Worm (Caenorhabditis elegans) whole organism, L4 larva: Measurements from ENCODE around the gene C31E10.5.

ENCODE experiments used
- D1046.2 ChIP-seq: fragments of 200-800 bp; sonication (Bioruptor generic); IDR thresholded peaks from 2 replicates; pipeline ENCODE4 v1.3.6; 2022; ENCODE audit warnings: missing genetic modification characterization, missing compliant biosample characterization
- F26F4.8 ChIP-seq: fragments of 200-800 bp; sonication (Bioruptor generic); conservative IDR thresholded peaks from 2 replicates; pipeline ENCODE4 v1.3.6; 2022; ENCODE audit warnings: missing genetic modification characterization, missing compliant biosample characterization
- F37D6.2 ChIP-seq: sonication (generic microtip); optimal IDR thresholded peaks from 2 replicates; lab custom pipeline; 2016; ENCODE audit warnings: mild to moderate bottlenecking, missing genetic modification characterization, missing compliant biosample characterization
- F49E8.2 ChIP-seq: sonication (generic microtip); optimal IDR thresholded peaks from 2 replicates; lab custom pipeline; 2016; ENCODE audit warnings: missing compliant biosample characterization, mild to moderate bottlenecking, missing genetic modification characterization, borderline replicate concordance
- R02D3.7 ChIP-seq: fragments of 150-350 bp; sonication (generic microtip); optimal IDR thresholded peaks from 3 replicates; lab custom pipeline; 2014; ENCODE audit warnings: missing biosample characterization, missing genetic modification characterization
- T26A8.4 ChIP-seq: fragments of 200-800 bp; sonication (Bioruptor generic); IDR thresholded peaks from 2 replicates; pipeline ENCODE4 v1.3.6; 2022; ENCODE audit warnings: missing genetic modification characterization, missing compliant biosample characterization
- Y105C5A.15 ChIP-seq: fragments of 200-800 bp; sonication (Bioruptor generic); IDR thresholded peaks from 2 replicates; pipeline ENCODE4 v1.3.6; 2022; ENCODE audit warnings: missing genetic modification characterization, missing compliant biosample characterization
- ZK546.5 ChIP-seq, 2 experiments: sonication (generic microtip); optimal IDR thresholded peaks; 2 replicates each; lab custom pipeline; 2017; ENCODE audit warnings: missing biosample characterization in 2 of 2, missing genetic modification characterization in 2 of 2
- aly-2 ChIP-seq: sonication (generic microtip); optimal IDR thresholded peaks from 2 replicates; lab custom pipeline; 2018; ENCODE audit warnings: missing biosample characterization, missing genetic modification characterization
- attf-4 ChIP-seq: sonication (generic microtip); optimal IDR thresholded peaks from 3 replicates; lab custom pipeline; 2017; ENCODE audit warnings: missing biosample characterization, missing genetic modification characterization
- ceh-20 ChIP-seq: fragments of 200-800 bp; sonication (Bioruptor generic); IDR thresholded peaks from 2 replicates; pipeline ENCODE4 v1.3.6; 2022; ENCODE audit warnings: missing genetic modification reagents, missing genetic modification characterization, missing compliant biosample characterization
- ceh-28 ChIP-seq: fragments of 150-350 bp; optimal IDR thresholded peaks from 2 replicates; lab custom pipeline; 2014; ENCODE audit warnings: missing biosample characterization, missing genetic modification reagents, missing genetic modification characterization
- ceh-32 ChIP-seq: sonication (generic microtip); optimal IDR thresholded peaks from 2 replicates; lab custom pipeline; 2016; ENCODE audit warnings: mild to moderate bottlenecking, missing genetic modification characterization, missing compliant biosample characterization; ENCODE audit not compliant: poor library complexity
- ctbp-1 ChIP-seq: fragments of 200-800 bp; sonication (Bioruptor generic); IDR thresholded peaks from 2 replicates; pipeline ENCODE4 v1.3.6; 2022; ENCODE audit warnings: missing genetic modification reagents, missing genetic modification characterization, missing compliant biosample characterization
- daf-16 ChIP-seq, 3 experiments: sonication (generic microtip); optimal IDR thresholded peaks; 2 replicates each; lab custom pipeline; 2016 to 2017; ENCODE audit warnings: missing genetic modification characterization in 3 of 3, missing genetic modification reagents in 3 of 3, mild to moderate bottlenecking in 2 of 3, missing compliant biosample characterization in 2 of 3, missing biosample characterization in 1 of 3, moderate library complexity in 1 of 3
- dmd-8 ChIP-seq: fragments of 200-800 bp; sonication (Bioruptor generic); IDR thresholded peaks from 2 replicates; pipeline ENCODE4 v1.3.6; 2022; ENCODE audit warnings: missing genetic modification characterization, missing compliant biosample characterization
- dpl-1 ChIP-seq: fragments of 150-350 bp; optimal IDR thresholded peaks from 2 replicates; lab custom pipeline; 2014; ENCODE audit warnings: missing biosample characterization, missing genetic modification reagents, missing genetic modification characterization
- dve-1 ChIP-seq: sonication (generic microtip); optimal IDR thresholded peaks from 2 replicates; lab custom pipeline; 2017; ENCODE audit warnings: antibody characterized with exemption, mild to moderate bottlenecking, missing genetic modification characterization, missing compliant biosample characterization; ENCODE audit not compliant: insufficient read depth
- egl-27 ChIP-seq: sonication (generic microtip); optimal IDR thresholded peaks from 3 replicates; lab custom pipeline; 2017; ENCODE audit warnings: missing biosample characterization, missing genetic modification reagents, missing genetic modification characterization
- egl-43 ChIP-seq: fragments of 200-800 bp; sonication (Bioruptor generic); IDR thresholded peaks from 2 replicates; pipeline ENCODE4 v1.3.6; 2022; ENCODE audit warnings: missing genetic modification reagents, missing genetic modification characterization, missing compliant biosample characterization
- fos-1 ChIP-seq: fragments of 150-350 bp; optimal IDR thresholded peaks from 2 replicates; lab custom pipeline; 2014; ENCODE audit warnings: missing biosample characterization, missing genetic modification characterization
- hlh-11 ChIP-seq: fragments of 200-800 bp; sonication (Bioruptor generic); optimal IDR thresholded peaks from 2 replicates; lab custom pipeline; 2018; ENCODE audit warnings: mild to moderate bottlenecking, missing genetic modification characterization, missing compliant biosample characterization
- hmg-1.1 ChIP-seq: fragments of 200-800 bp; sonication (Bioruptor generic); IDR thresholded peaks from 2 replicates; pipeline ENCODE4 v1.3.6; 2022; ENCODE audit warnings: missing genetic modification reagents, missing genetic modification characterization, missing compliant biosample characterization
- lin-15B ChIP-seq: fragments of 150-350 bp; sonication (generic microtip); optimal IDR thresholded peaks from 3 replicates; lab custom pipeline; 2014; ENCODE audit warnings: missing biosample characterization, missing genetic modification characterization
- lin-38 ChIP-seq: fragments of 200-800 bp; sonication (Bioruptor generic); IDR thresholded peaks from 2 replicates; pipeline ENCODE4 v1.3.6; 2022; ENCODE audit warnings: missing genetic modification reagents, missing genetic modification characterization, missing compliant biosample characterization
- lin-39 ChIP-seq: fragments of 150-350 bp; optimal IDR thresholded peaks from 2 replicates; lab custom pipeline; 2014; ENCODE audit warnings: missing biosample characterization, missing genetic modification reagents, missing genetic modification characterization
- lsy-2 ChIP-seq, 2 experiments: fragments of 150-350 bp in 1 of 2; sonication (generic microtip) in 1 of 2; optimal IDR thresholded peaks; 2 replicates each; lab custom pipeline; 2014 to 2017; ENCODE audit warnings: missing biosample characterization in 2 of 2, missing genetic modification characterization in 2 of 2
- madf-9 ChIP-seq: fragments of 200-800 bp; sonication (Bioruptor generic); conservative IDR thresholded peaks from 2 replicates; pipeline ENCODE4 v1.3.6; 2022; ENCODE audit warnings: missing genetic modification reagents, missing genetic modification characterization, missing compliant biosample characterization
- mdt-29 ChIP-seq: fragments of 200-800 bp; sonication (Bioruptor generic); IDR thresholded peaks from 2 replicates; pipeline ENCODE4 v1.3.6; 2022; ENCODE audit warnings: missing genetic modification reagents, missing genetic modification characterization, missing compliant biosample characterization
- mxl-3 ChIP-seq: fragments of 200-800 bp; sonication (Bioruptor generic); optimal IDR thresholded peaks from 2 replicates; lab custom pipeline; 2018; ENCODE audit warnings: mild to moderate bottlenecking, missing genetic modification characterization, missing compliant biosample characterization
- nhr-111 ChIP-seq: fragments of 200-800 bp; sonication (Bioruptor generic); optimal IDR thresholded peaks from 2 replicates; lab custom pipeline; 2018; ENCODE audit warnings: mild to moderate bottlenecking, missing genetic modification characterization, missing compliant biosample characterization
- nhr-237 ChIP-seq: sonication (generic microtip); optimal IDR thresholded peaks from 2 replicates; lab custom pipeline; 2017; ENCODE audit warnings: missing biosample characterization, missing genetic modification characterization
- nhr-25 ChIP-seq: sonication (generic microtip); optimal IDR thresholded peaks from 2 replicates; lab custom pipeline; 2017; ENCODE audit warnings: missing genetic modification characterization, mild to moderate bottlenecking, missing compliant biosample characterization, antibody characterized with exemption, moderate library complexity, borderline replicate concordance; ENCODE audit not compliant: insufficient read depth
- nhr-41 ChIP-seq: fragments of 200-800 bp; sonication (Bioruptor generic); IDR thresholded peaks from 2 replicates; pipeline ENCODE4 v1.3.6; 2022; ENCODE audit warnings: missing genetic modification reagents, missing genetic modification characterization, missing compliant biosample characterization
- nhr-42 ChIP-seq: fragments of 200-800 bp; sonication (Bioruptor generic); IDR thresholded peaks from 2 replicates; pipeline ENCODE4 v1.3.6; 2022; ENCODE audit warnings: missing genetic modification characterization, missing compliant biosample characterization
- pha-4 ChIP-seq, 2 experiments: fragments of 150-350 bp in 1 of 2; fragments of 200-800 bp in 1 of 2; sonication (Bioruptor generic) in 1 of 2; IDR thresholded peaks in 1 of 2; optimal IDR thresholded peaks in 1 of 2; 2 replicates each; pipeline versions ENCODE4 v1.3.6 to Lab custom; 2014 to 2022; ENCODE audit warnings: missing genetic modification characterization in 2 of 2, missing genetic modification reagents in 2 of 2, missing biosample characterization in 1 of 2, missing compliant biosample characterization in 1 of 2
- pqm-1 ChIP-seq: sonication (generic microtip); optimal IDR thresholded peaks from 2 replicates; lab custom pipeline; 2017; ENCODE audit warnings: missing biosample characterization, missing genetic modification characterization
- rbr-2 ChIP-seq: sonication (generic microtip); optimal IDR thresholded peaks from 2 replicates; lab custom pipeline; 2016; ENCODE audit warnings: missing genotype, missing genetic modification characterization, missing compliant biosample characterization
- saeg-2 ChIP-seq: fragments of 200-800 bp; sonication (Bioruptor generic); IDR thresholded peaks from 2 replicates; pipeline ENCODE4 v1.3.6; 2022; ENCODE audit warnings: missing genetic modification reagents, missing genetic modification characterization, missing compliant biosample characterization
- set-16 ChIP-seq: fragments of 200-800 bp; sonication (Bioruptor generic); IDR thresholded peaks from 2 replicates; pipeline ENCODE4 v1.3.6; 2022; ENCODE audit warnings: missing genetic modification reagents, missing genetic modification characterization, missing compliant biosample characterization
- skn-1 ChIP-seq: fragments of 150-350 bp; optimal IDR thresholded peaks from 2 replicates; lab custom pipeline; 2014; ENCODE audit warnings: missing biosample characterization, missing genetic modification characterization
- snpc-4 ChIP-seq: fragments of 150-350 bp; optimal IDR thresholded peaks from 2 replicates; lab custom pipeline; 2014; ENCODE audit warnings: missing biosample characterization, missing genetic modification characterization
- tag-97 ChIP-seq: fragments of 200-800 bp; sonication (Bioruptor generic); IDR thresholded peaks from 2 replicates; pipeline ENCODE4 v1.3.6; 2022; ENCODE audit warnings: missing genetic modification characterization, missing compliant biosample characterization
- tra-1 ChIP-seq: fragments of 200-800 bp; sonication (Bioruptor generic); IDR thresholded peaks from 2 replicates; pipeline ENCODE4 v1.3.6; 2022; ENCODE audit warnings: missing genetic modification reagents, missing genetic modification characterization, missing compliant biosample characterization
- unc-130 ChIP-seq: sonication (generic microtip); optimal IDR thresholded peaks from 2 replicates; lab custom pipeline; 2016; ENCODE audit warnings: missing genetic modification reagents, missing genetic modification characterization, missing compliant biosample characterization
- unc-62 ChIP-seq, 3 experiments: fragments of 150-350 bp in 1 of 3; sonication (generic microtip); optimal IDR thresholded peaks in 2 of 3; peaks in 1 of 3; 1 replicate in 1 of 3; 2 replicates in 2 of 3; lab custom pipeline; 2014 to 2017; ENCODE audit warnings: missing biosample characterization in 3 of 3, missing genetic modification characterization in 3 of 3, missing genetic modification reagents in 3 of 3, missing genotype in 1 of 3
- zfp-3 ChIP-seq: fragments of 200-800 bp; sonication (Bioruptor generic); conservative IDR thresholded peaks from 2 replicates; pipeline ENCODE4 v1.3.6; 2022; ENCODE audit warnings: missing genetic modification reagents, missing genetic modification characterization, missing compliant biosample characterization
- zip-2 ChIP-seq: fragments of 150-350 bp; optimal IDR thresholded peaks from 2 replicates; lab custom pipeline; 2014; ENCODE audit warnings: missing biosample characterization, missing genetic modification characterization
- ztf-7 ChIP-seq: fragments of 150-350 bp; optimal IDR thresholded peaks from 2 replicates; lab custom pipeline; 2014; ENCODE audit warnings: missing biosample characterization, missing genetic modification characterization

C31E10.5 gene

DNA sequence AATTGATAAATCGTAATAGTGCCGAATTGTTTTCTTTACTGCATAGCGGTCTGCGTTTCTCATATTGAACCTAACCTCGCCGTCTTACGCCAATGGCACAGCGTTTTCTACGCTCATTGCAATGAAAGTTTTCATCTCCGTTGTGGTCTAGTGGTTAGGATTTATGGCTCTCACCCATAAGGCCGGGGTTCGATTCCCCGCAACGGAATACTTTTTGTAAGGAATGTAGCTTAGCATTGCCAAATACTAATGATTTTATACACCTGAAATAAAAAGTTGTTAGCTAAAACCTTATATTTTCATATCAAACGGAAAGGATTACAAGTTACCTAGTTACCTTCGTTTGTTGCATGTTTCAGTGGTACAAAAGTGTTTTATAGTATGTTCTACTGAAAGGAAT is 20.2 kb upstream of the C31E10.5 start (continued):
- TF ChIP-seq zip-2, result peak; percentile 27
- peak; percentile 84 for TF ChIP-seq ceh-20 (GFP tag; lab: Robert Waterston, UW)
- no peak for TF ChIP-seq nhr-237 (tag; lab: Kevin White, UChicago)
- peak; percentile 96 for TF ChIP-seq hmg-1.1
- peak; percentile 62 for TF ChIP-seq F37D6.2 (tag; lab: Kevin White, UChicago)
- peak; percentile 69 for TF ChIP-seq tra-1 (GFP tag; lab: Robert Waterston, UW)
- no peak for TF ChIP-seq snpc-4
- TF ChIP-seq unc-62 (GFP tag; optimal IDR thresholded peaks at IDR 0.05 in 1 of 2; lab: Kevin White, UChicago), result peak in 1 of 2 experiments; percentile 92
- no peak for TF ChIP-seq unc-62 (tag; optimal IDR thresholded peaks at IDR 0.05; lab: Kevin White, UChicago)
- peak; percentile 72 for TF ChIP-seq rbr-2 (tag; lab: Kevin White, UChicago)
- TF ChIP-seq zfp-3 (GFP tag; lab: Robert Waterston, UW), result peak; percentile 71
- TF ChIP-seq egl-43 (GFP tag; lab: Robert Waterston, UW), result peak; percentile 91
- TF ChIP-seq Y105C5A.15 (GFP tag; lab: Robert Waterston, UW), result peak; percentile 82
- peak; percentile 70 for TF ChIP-seq unc-130 (GFP tag; lab: Kevin White, UChicago)
- TF ChIP-seq nhr-41, result peak; percentile 84; the same call in 1 of the 2 replicates
- TF ChIP-seq lin-38 (GFP tag; lab: Robert Waterston, UW), result peak; percentile 77
- TF ChIP-seq ctbp-1, result peak; percentile 90
- peak; percentile 85 for TF ChIP-seq D1046.2
- TF ChIP-seq nhr-42 (GFP tag; lab: Robert Waterston, UW), result peak; percentile 73
- TF ChIP-seq saeg-2, result no peak
- peak; percentile 77 for TF ChIP-seq dve-1 (tag; lab: Kevin White, UChicago)
- no peak for TF ChIP-seq R02D3.7 (tag; lab: Kevin White, UChicago)
- peak; percentile 91 for TF ChIP-seq dmd-8 (GFP tag; lab: Robert Waterston, UW)
- TF ChIP-seq mdt-29 (GFP tag; lab: Robert Waterston, UW), result peak; percentile 65
- TF ChIP-seq T26A8.4, result peak; percentile 83
- no peak for TF ChIP-seq F26F4.8 (GFP tag; lab: Robert Waterston, UW)
- TF ChIP-seq lin-15B, result no peak
- TF ChIP-seq pqm-1 (tag; lab: Kevin White, UChicago), result no peak
- peak; percentile 41 for TF ChIP-seq mxl-3 (GFP tag; lab: Kevin White, UChicago)
- no peak for TF ChIP-seq ZK546.5 (tag; optimal IDR thresholded peaks at IDR 0.05; lab: Kevin White, UChicago)
- no peak for TF ChIP-seq ceh-28
- TF ChIP-seq F49E8.2 (tag; lab: Kevin White, UChicago), result peak; percentile 54
- no peak for TF ChIP-seq skn-1 (tag; lab: Kevin White, UChicago)
- peak; percentile 63 for TF ChIP-seq hlh-11
- TF ChIP-seq attf-4 (tag; lab: Kevin White, UChicago), result no peak
- peak; percentile 3 for TF ChIP-seq nhr-25 (tag; lab: Kevin White, UChicago)
- TF ChIP-seq ztf-7, result peak; percentile 82
- no peak for TF ChIP-seq fos-1
- TF ChIP-seq egl-27 (tag; lab: Kevin White, UChicago), result peak; percentile 57
- peak; percentile 36; the same call in 1 of the 2 replicates for TF ChIP-seq madf-9 (GFP tag; lab: Robert Waterston, UW)
- peak; percentile 66 to 73 for TF ChIP-seq daf-16 (GFP tag; optimal IDR thresholded peaks at IDR 0.05; lab: Kevin White, UChicago)
- peak; percentile 73 for TF ChIP-seq daf-16 (tag; optimal IDR thresholded peaks at IDR 0.05; lab: Kevin White, UChicago)
- TF ChIP-seq nhr-111, result no peak
- TF ChIP-seq ceh-32, result peak; percentile 18
- TF ChIP-seq set-16 (GFP tag; lab: Robert Waterston, UW), result no peak
- no peak for TF ChIP-seq lin-39 (tag; lab: Kevin White, UChicago)
- TF ChIP-seq tag-97 (GFP tag; lab: Robert Waterston, UW), result no peak
- TF ChIP-seq dpl-1 (GFP tag; lab: Kevin White, UChicago), result peak; percentile 48
- TF ChIP-seq pha-4 (GFP tag; IDR thresholded peaks at IDR 0.05; lab: Robert Waterston, UW), result peak; percentile 88
- peak; percentile 42 for TF ChIP-seq pha-4 (tag; optimal IDR thresholded peaks at IDR 0.05; lab: Kevin White, UChicago)
- TF ChIP-seq lsy-2 (tag; optimal IDR thresholded peaks at IDR 0.05; lab: Kevin White, UChicago), result peak in 1 of 2 experiments; percentile 56
- TF ChIP-seq aly-2 (tag; lab: Kevin White, UChicago), result no peak
